Worm (Caenorhabditis elegans): ENCODE measurements around the gene fbxa-5.

fbxa-5 gene

ce11 chrIII:1347003-1347402, 6.9 kb upstream of the fbxa-5 start:
- TF ChIP-seq spr-1 (tag; optimal IDR thresholded peaks at IDR 0.05) (no peak), aha-1 (tag) (peak; percentile 92), unc-62 (GFP tag; optimal IDR thresholded peaks at IDR 0.05 in 1 of 2) (peak in 1 of 2 experiments; percentile 58), unc-62 (tag; optimal IDR thresholded peaks at IDR 0.05) (no peak)

- TF ChIP-seq fos-1 (tag; optimal IDR thresholded peaks at IDR 0.05): no peak
- no peak for TF ChIP-seq snpc-1.2 (GFP tag; IDR thresholded peaks at IDR 0.05)
- no peak for TF ChIP-seq daf-19 (GFP tag; conservative IDR thresholded peaks at IDR 0.05)
- no peak for TF ChIP-seq T20F7.1 (GFP tag; optimal IDR thresholded peaks at IDR 0.05)
- no peak for TF ChIP-seq arid-1 (GFP tag; conservative IDR thresholded peaks at IDR 0.05)
- TF ChIP-seq egl-43 (GFP tag; IDR thresholded peaks at IDR 0.05): no peak
- TF ChIP-seq ceh-62 (tag; optimal IDR thresholded peaks at IDR 0.05): no peak
- TF ChIP-seq tra-1 (GFP tag; IDR thresholded peaks at IDR 0.05): no peak
- TF ChIP-seq hif-1 (tag; optimal IDR thresholded peaks at IDR 0.05): no peak
- TF ChIP-seq ctbp-1 (GFP tag; IDR thresholded peaks at IDR 0.05): no peak
- TF ChIP-seq mdl-1 (tag; optimal IDR thresholded peaks at IDR 0.05): no peak
- TF ChIP-seq sdz-12 (GFP tag; optimal IDR thresholded peaks at IDR 0.05): no peak
- TF ChIP-seq F44E2.7 (GFP tag; IDR thresholded peaks at IDR 0.05): no peak
- no peak for TF ChIP-seq ztf-7 (tag; optimal IDR thresholded peaks at IDR 0.05)
- TF ChIP-seq D1046.2 (GFP tag; IDR thresholded peaks at IDR 0.05): no peak
Measured at ce11 chrIII:1345694-1346093, 5.6 kb upstream of the fbxa-5 start, which contains the start of gene Y82E9BL.6. TSS of gene Y82E9BL.6 (minus strand) at chrIII:1345794.

- TF ChIP-seq unc-62 (GFP tag; optimal IDR thresholded peaks at IDR 0.05 in 1 of 2) (peak in 1 of 2 experiments; percentile 61), unc-62 (tag; optimal IDR thresholded peaks at IDR 0.05) (no peak), rbr-2 (tag; optimal IDR thresholded peaks at IDR 0.05) (no peak), nhr-25 (tag; optimal IDR thresholded peaks at IDR 0.05; ENCODE audit: borderline replicate concordance, insufficient read depth) (no peak), daf-16 (GFP tag; optimal IDR thresholded peaks at IDR 0.05) (no peak), daf-16 (tag; optimal IDR thresholded peaks at IDR 0.05) (no peak), saeg-2 (GFP tag; IDR thresholded peaks at IDR 0.05) (no peak)
Measured at ce11 chrIII:1342919-1343419, 2.8 kb upstream of the fbxa-5 start, which contains the start of gene fbxa-27. TSS of gene fbxa-27 (plus strand) at chrIII:1342969.

ce11 chrIII:1342488-1342887, 2.3 kb upstream of the fbxa-5 start, which contains the start of gene fbxa-26:
TSS of gene fbxa-26 (minus strand) at chrIII:1342522.
- TF ChIP-seq nhr-28 (tag; optimal IDR thresholded peaks at IDR 0.05) (peak; percentile 35), daf-16 (GFP tag; optimal IDR thresholded peaks at IDR 0.05) (no peak), daf-16 (tag; optimal IDR thresholded peaks at IDR 0.05) (peak; percentile 94), php-3 (GFP tag; IDR thresholded peaks at IDR 0.05) (no peak), F49E8.2 (tag; optimal IDR thresholded peaks at IDR 0.05; ENCODE audit: borderline replicate concordance) (no peak), mdt-29 (GFP tag; IDR thresholded peaks at IDR 0.05) (no peak), pqm-1 (tag; optimal IDR thresholded peaks at IDR 0.05) (peak; percentile 55), nhr-77 (tag; optimal IDR thresholded peaks at IDR 0.05) (peak; percentile 23), dve-1 (tag; optimal IDR thresholded peaks at IDR 0.05; ENCODE audit: insufficient read depth) (peak; percentile 44), Y48G9A.11 (GFP tag; IDR thresholded peaks at IDR 0.05) (no peak), zfp-2 (tag; optimal IDR thresholded peaks at IDR 0.05) (no peak), nhr-42 (GFP tag; IDR thresholded peaks at IDR 0.05) (no peak), tra-1 (GFP tag; IDR thresholded peaks at IDR 0.05) (no peak)

ce11 chrIII:1331894-1332293, 8.2 kb downstream of the fbxa-5 start, which contains the start of gene Y82E9BL.19:
TSS of gene Y82E9BL.19 (plus strand) at chrIII:1332016.
- TF ChIP-seq Y105C5A.15 (GFP tag; IDR thresholded peaks at IDR 0.05): no peak
- TF ChIP-seq unc-62 (GFP tag; optimal IDR thresholded peaks at IDR 0.05 in 1 of 2): peak in 1 of 2 experiments; percentile 34
- no peak for TF ChIP-seq unc-62 (tag; optimal IDR thresholded peaks at IDR 0.05)
- peak; percentile 13 for TF ChIP-seq pqm-1 (tag; optimal IDR thresholded peaks at IDR 0.05)
- no peak for TF ChIP-seq arid-1 (GFP tag; conservative IDR thresholded peaks at IDR 0.05)
- TF ChIP-seq gei-8 (GFP tag; optimal IDR thresholded peaks at IDR 0.05): no peak
- TF ChIP-seq hlh-11 (tag; optimal IDR thresholded peaks at IDR 0.05): peak; percentile 60
- TF ChIP-seq tra-1 (GFP tag; IDR thresholded peaks at IDR 0.05): no peak
- TF ChIP-seq daf-16 (GFP tag; optimal IDR thresholded peaks at IDR 0.05): no peak
- TF ChIP-seq daf-16 (tag; optimal IDR thresholded peaks at IDR 0.05): peak; percentile 12
- peak; percentile 27 for TF ChIP-seq aha-1 (tag)
- TF ChIP-seq ceh-20 (GFP tag; IDR thresholded peaks at IDR 0.05): no peak
- no peak for TF ChIP-seq tag-97 (GFP tag; IDR thresholded peaks at IDR 0.05)
- TF ChIP-seq egl-43 (GFP tag; IDR thresholded peaks at IDR 0.05): no peak
- no peak for TF ChIP-seq dmd-8 (GFP tag; IDR thresholded peaks at IDR 0.05)
- no peak for TF ChIP-seq ctbp-1 (GFP tag; IDR thresholded peaks at IDR 0.05)
- TF ChIP-seq set-16 (GFP tag; IDR thresholded peaks at IDR 0.05): no peak
- no peak for TF ChIP-seq hlh-30 (tag; optimal IDR thresholded peaks at IDR 0.05; ENCODE audit: insufficient read depth)
- TF ChIP-seq F10B5.3 (tag; optimal IDR thresholded peaks at IDR 0.05): no peak

Data from whole organism, L4 larva.